Fruit fly (Drosophila melanogaster): ENCODE data around the gene CG7133.

The CG7133 gene

dm6 chr3L:22075706-22076398 is 1.5 kb upstream of the CG7133 start, which contains the start of the genes CG7130 and RpLP0 (continued):
- peak; percentile 75 for TF ChIP-seq stc (GFP tag; IDR thresholded peaks at IDR 0.05)
- peak; percentile 93 for TF ChIP-seq chm (GFP tag; IDR thresholded peaks at IDR 0.05)
- peak; percentile 91 for TF ChIP-seq tin (GFP tag; optimal IDR thresholded peaks at IDR 0.05)
- peak; percentile 97 for TF ChIP-seq lab (GFP tag; optimal IDR thresholded peaks at IDR 0.05)
- TF ChIP-seq MESR4 (GFP tag; optimal IDR thresholded peaks at IDR 0.05) = peak; percentile 99
- peak; percentile 86 for TF ChIP-seq CG17802 (tag; optimal IDR thresholded peaks at IDR 0.05)
- peak; percentile 82 for TF ChIP-seq dysf (GFP tag; IDR thresholded peaks at IDR 0.05)
- peak; percentile 80 to 87 for TF ChIP-seq Pdp1 (GFP tag; optimal IDR thresholded peaks at IDR 0.05)
- peak; percentile 87 for TF ChIP-seq Rx (GFP tag; IDR thresholded peaks at IDR 0.05)
- peak; percentile 65; the same call in 1 of the 3 replicates for TF ChIP-seq B-H1 (GFP tag; IDR thresholded peaks at IDR 0.05)
- peak; percentile 83 for TF ChIP-seq seq (GFP tag; IDR thresholded peaks at IDR 0.05)
- TF ChIP-seq dati (GFP tag; IDR thresholded peaks at IDR 0.05) = peak; percentile 87
- no peak for TF ChIP-seq chinmo (GFP tag; IDR thresholded peaks at IDR 0.05; ENCODE audit: partially characterized antibody)
- TF ChIP-seq pho (GFP tag; optimal IDR thresholded peaks at IDR 0.05) = peak; percentile 91
- TF ChIP-seq cato (GFP tag; optimal IDR thresholded peaks at IDR 0.05; ENCODE audit: borderline replicate concordance) = peak; percentile 82
- TF ChIP-seq H15 (GFP tag; IDR thresholded peaks at IDR 0.05) = peak; percentile 77
- TF ChIP-seq Nf-YB (GFP tag; optimal IDR thresholded peaks at IDR 0.05) = peak; percentile 80
- peak; percentile 92 for TF ChIP-seq CG17361 (GFP tag; IDR thresholded peaks at IDR 0.05)
- TF ChIP-seq vvl (GFP tag; IDR thresholded peaks at IDR 0.05) = peak; percentile 93
- peak; percentile 90 for TF ChIP-seq gsb-n (tag; optimal IDR thresholded peaks at IDR 0.05)
- TF ChIP-seq CG6689 (GFP tag; IDR thresholded peaks at IDR 0.05) = peak; percentile 72
- TF ChIP-seq Ptx1 (GFP tag; IDR thresholded peaks at IDR 0.05) = peak; percentile 82
- peak; percentile 85 for TF ChIP-seq grau (tag; optimal IDR thresholded peaks at IDR 0.05)
- TF ChIP-seq CG10959 (GFP tag; IDR thresholded peaks at IDR 0.05) = peak; percentile 29; the same call in 1 of the 2 replicates
- peak; percentile 93 for TF ChIP-seq CG18599 (GFP tag; optimal IDR thresholded peaks at IDR 0.05)
- peak; percentile 87 for TF ChIP-seq CG17186 (GFP tag; optimal IDR thresholded peaks at IDR 0.05)
- peak; percentile 86 for TF ChIP-seq fd3F (GFP tag; optimal IDR thresholded peaks at IDR 0.05)
- TF ChIP-seq ems (GFP tag; optimal IDR thresholded peaks at IDR 0.05) = peak; percentile 72
- no peak for TF ChIP-seq aop (GFP tag; IDR thresholded peaks at IDR 0.05)
- peak; percentile 81 for TF ChIP-seq Antp (GFP tag; optimal IDR thresholded peaks at IDR 0.05)
- peak; percentile 89 for TF ChIP-seq CG16779 (GFP tag; IDR thresholded peaks at IDR 0.05)
- TF ChIP-seq CG15514 (GFP tag; optimal IDR thresholded peaks at IDR 0.05) = peak; percentile 92
- peak; percentile 75 for TF ChIP-seq BEAF-32 (GFP tag; optimal IDR thresholded peaks at IDR 0.05)
- TF ChIP-seq zfh2 (GFP tag; optimal IDR thresholded peaks at IDR 0.05) = peak; percentile 86
- peak; percentile 90 for TF ChIP-seq CG11723 (GFP tag; optimal IDR thresholded peaks at IDR 0.05)
- 0 out of 3 replicates have a peak, but pooled peaks have one; percentile 18 for TF ChIP-seq z (GFP tag; IDR thresholded peaks at IDR 0.05)
- peak; percentile 63 for TF ChIP-seq pum (GFP tag; optimal IDR thresholded peaks at IDR 0.05)
- TF ChIP-seq CG6254 (GFP tag; optimal IDR thresholded peaks at IDR 0.05) = peak; percentile 80
- peak; percentile 93 for TF ChIP-seq onecut (GFP tag; IDR thresholded peaks at IDR 0.05)
- TF ChIP-seq Meics (GFP tag; optimal IDR thresholded peaks at IDR 0.05) = peak; percentile 96
- peak; percentile 83 for TF ChIP-seq gsb (GFP tag; IDR thresholded peaks at IDR 0.05)
- peak; percentile 93 for TF ChIP-seq pzg (GFP tag; optimal IDR thresholded peaks at IDR 0.05)
- peak; percentile 53 for TF ChIP-seq Adf1 (GFP tag; IDR thresholded peaks at IDR 0.05)
- TF ChIP-seq unpg (GFP tag; optimal IDR thresholded peaks at IDR 0.05) = peak; percentile 86
- TF ChIP-seq CG17385 (GFP tag; optimal IDR thresholded peaks at IDR 0.05) = peak; percentile 89
- TF ChIP-seq inv (GFP tag; IDR thresholded peaks at IDR 0.05; ENCODE audit: partially characterized antibody) = no peak; the same call in 1 of the 2 replicates
- peak; percentile 87 for TF ChIP-seq kah (GFP tag; optimal IDR thresholded peaks at IDR 0.05)
- TF ChIP-seq CG1603 (tag; optimal IDR thresholded peaks at IDR 0.05) = peak; percentile 93
- peak; percentile 84 for TF ChIP-seq E2f1 (GFP tag; IDR thresholded peaks at IDR 0.05)

Data from whole organism, embryonic.